Worm (Caenorhabditis elegans) whole organism, L1 larva: ENCODE results near the gene Y55F3AR.2.

Experiments used
- C04F5.9 ChIP-seq: sonication (generic microtip); optimal IDR thresholded peaks from 2 replicates; lab custom pipeline; 2016; ENCODE audit warnings: missing genetic modification characterization, missing compliant biosample characterization
- ceh-82 ChIP-seq, 3 experiments: fragments of 150-350 bp in 1 of 3; sonication (generic microtip) in 2 of 3; optimal IDR thresholded peaks; 2 replicates each; lab custom pipeline; 2014 to 2017; ENCODE audit warnings: missing biosample characterization in 3 of 3, missing genetic modification characterization in 3 of 3
- ceh-88 ChIP-seq: fragments of 200-800 bp; sonication (Bioruptor generic); IDR thresholded peaks from 2 replicates; pipeline ENCODE4 v1.3.6; 2022; ENCODE audit warnings: missing genetic modification characterization, missing compliant biosample characterization
- dpl-1 ChIP-seq, 3 experiments: fragments of 150-350 bp in 2 of 3; sonication (generic microtip) in 1 of 3; optimal IDR thresholded peaks; 2 replicates each; lab custom pipeline; 2014 to 2017; ENCODE audit warnings: missing biosample characterization in 3 of 3, missing genetic modification characterization in 3 of 3, missing genetic modification reagents in 3 of 3
- dsc-1 ChIP-seq: sonication (generic microtip); optimal IDR thresholded peaks from 2 replicates; lab custom pipeline; 2016; ENCODE audit warnings: mild to moderate bottlenecking, missing genetic modification characterization, missing compliant biosample characterization
- efl-1 ChIP-seq, 4 experiments: fragments of 150-350 bp; optimal IDR thresholded peaks in 3 of 4; peaks in 1 of 4; 1 replicate in 1 of 4; 2 replicates in 3 of 4; lab custom pipeline; 2014; ENCODE audit warnings: missing biosample characterization in 2 of 4, missing genetic modification characterization in 2 of 4, missing genetic modification reagents in 2 of 4
- fkh-10 ChIP-seq: sonication (generic microtip); optimal IDR thresholded peaks from 2 replicates; lab custom pipeline; 2017; ENCODE audit warnings: missing biosample characterization, missing genetic modification reagents, missing genetic modification characterization
- fkh-8 ChIP-seq: sonication (generic microtip); optimal IDR thresholded peaks from 2 replicates; lab custom pipeline; 2016; ENCODE audit warnings: mild to moderate bottlenecking, missing genetic modification characterization, missing compliant biosample characterization
- fos-1 ChIP-seq: fragments of 150-350 bp; optimal IDR thresholded peaks from 2 replicates; lab custom pipeline; 2014; ENCODE audit warnings: missing biosample characterization, missing genetic modification characterization
- hlh-17 ChIP-seq: fragments of 200-800 bp; sonication (Bioruptor generic); optimal IDR thresholded peaks from 2 replicates; lab custom pipeline; 2018; ENCODE audit warnings: missing genetic modification characterization, mild to moderate bottlenecking, missing compliant biosample characterization, moderate library complexity, borderline replicate concordance
- irx-1 ChIP-seq: sonication (generic microtip); optimal IDR thresholded peaks from 2 replicates; lab custom pipeline; 2016; ENCODE audit warnings: missing genetic modification characterization, missing compliant biosample characterization
- isw-1 ChIP-seq: fragments of 200-800 bp; sonication (Bioruptor generic); IDR thresholded peaks from 2 replicates; pipeline ENCODE4 v1.3.6; 2022; ENCODE audit warnings: missing genetic modification characterization, missing compliant biosample characterization
- lin-14 ChIP-seq: fragments of 200-800 bp; sonication (Bioruptor generic); optimal IDR thresholded peaks from 2 replicates; lab custom pipeline; 2018; ENCODE audit warnings: mild to moderate bottlenecking, missing genetic modification characterization, moderate library complexity, missing compliant biosample characterization
- lin-35 ChIP-seq, 2 experiments: fragments of 150-350 bp; optimal IDR thresholded peaks; 2 replicates each; lab custom pipeline; 2014; ENCODE audit warnings: missing biosample characterization in 2 of 2, missing genetic modification characterization in 2 of 2, missing genetic modification reagents in 2 of 2
- lin-39 ChIP-seq: fragments of 150-350 bp; optimal IDR thresholded peaks from 2 replicates; lab custom pipeline; 2014; ENCODE audit warnings: missing biosample characterization, missing genetic modification reagents, missing genetic modification characterization
- lir-3 ChIP-seq: sonication (generic microtip); optimal IDR thresholded peaks from 2 replicates; lab custom pipeline; 2016; ENCODE audit warnings: mild to moderate bottlenecking, missing genetic modification characterization, moderate library complexity, missing compliant biosample characterization; ENCODE audit not compliant: poor library complexity
- lsy-2 ChIP-seq, 2 experiments: fragments of 150-350 bp; optimal IDR thresholded peaks; 2 replicates each; lab custom pipeline; 2014; ENCODE audit warnings: missing biosample characterization in 2 of 2, missing genetic modification characterization in 2 of 2
- mab-9 ChIP-seq: fragments of 200-800 bp; sonication (Bioruptor generic); IDR thresholded peaks from 2 replicates; pipeline ENCODE4 v1.3.6; 2022; ENCODE audit warnings: missing genetic modification reagents, missing genetic modification characterization, missing compliant biosample characterization
- mep-1 ChIP-seq: fragments of 150-350 bp; optimal IDR thresholded peaks from 2 replicates; lab custom pipeline; 2014; ENCODE audit warnings: missing biosample characterization, missing genetic modification characterization
- nhr-19 ChIP-seq: fragments of 200-800 bp; sonication (Bioruptor generic); conservative IDR thresholded peaks from 2 replicates; pipeline ENCODE4 v1.3.6; 2022; ENCODE audit warnings: missing genetic modification characterization, missing compliant biosample characterization
- nhr-20 ChIP-seq: sonication (generic microtip); optimal IDR thresholded peaks from 2 replicates; lab custom pipeline; 2016; ENCODE audit warnings: mild to moderate bottlenecking, missing genetic modification characterization, missing compliant biosample characterization
- nhr-47 ChIP-seq: sonication (generic microtip); optimal IDR thresholded peaks from 2 replicates; lab custom pipeline; 2016; ENCODE audit warnings: mild to moderate bottlenecking, missing genetic modification characterization, moderate library complexity, missing compliant biosample characterization
- nhr-71 ChIP-seq: sonication (generic microtip); optimal IDR thresholded peaks from 2 replicates; lab custom pipeline; 2016; ENCODE audit warnings: mild to moderate bottlenecking, missing genetic modification characterization, moderate library complexity, missing compliant biosample characterization
- nhr-76 ChIP-seq: sonication (generic microtip); optimal IDR thresholded peaks from 2 replicates; lab custom pipeline; 2017; ENCODE audit warnings: missing biosample characterization, missing genetic modification characterization
- nhr-77 ChIP-seq: fragments of 150-350 bp; optimal IDR thresholded peaks from 2 replicates; lab custom pipeline; 2014; ENCODE audit warnings: missing biosample characterization, missing genetic modification characterization
- nhr-84 ChIP-seq: sonication (generic microtip); optimal IDR thresholded peaks from 2 replicates; lab custom pipeline; 2017; ENCODE audit warnings: missing biosample characterization, missing genetic modification characterization
- nhr-85 ChIP-seq: sonication (generic microtip); peaks from one replicate; lab custom pipeline; 2016; ENCODE audit warnings: missing genetic modification characterization, inconsistent platforms, missing compliant biosample characterization
- pag-3 ChIP-seq: sonication (generic microtip); optimal IDR thresholded peaks from 2 replicates; lab custom pipeline; 2017; ENCODE audit warnings: missing genetic modification characterization, mild to moderate bottlenecking, missing compliant biosample characterization, antibody characterized with exemption, borderline replicate concordance; ENCODE audit not compliant: insufficient read depth
- rnt-1 ChIP-seq: sonication (generic microtip); optimal IDR thresholded peaks from 2 replicates; lab custom pipeline; 2016; ENCODE audit warnings: mild to moderate bottlenecking, missing genetic modification characterization, moderate library complexity, missing compliant biosample characterization
- snu-23 ChIP-seq: sonication (generic microtip); optimal IDR thresholded peaks from 2 replicates; lab custom pipeline; 2016; ENCODE audit warnings: missing genetic modification characterization, missing compliant biosample characterization
- sox-4 ChIP-seq: sonication (generic microtip); optimal IDR thresholded peaks from 2 replicates; lab custom pipeline; 2016; ENCODE audit warnings: missing genetic modification characterization, missing compliant biosample characterization
- swsn-7 ChIP-seq: sonication (generic microtip); optimal IDR thresholded peaks from 2 replicates; lab custom pipeline; 2016; ENCODE audit warnings: missing genetic modification characterization, missing compliant biosample characterization
- tbx-2 ChIP-seq: sonication (generic microtip); optimal IDR thresholded peaks from 2 replicates; lab custom pipeline; 2016; ENCODE audit warnings: missing genetic modification characterization, missing compliant biosample characterization
- unc-130 ChIP-seq: fragments of 150-350 bp; optimal IDR thresholded peaks from 2 replicates; lab custom pipeline; 2017; ENCODE audit warnings: missing biosample characterization, missing genetic modification characterization, inconsistent platforms
- unc-98 ChIP-seq: fragments of 200-800 bp; sonication (Bioruptor generic); IDR thresholded peaks from 2 replicates; pipeline ENCODE4 v1.3.6; 2022; ENCODE audit warnings: missing genetic modification characterization, missing compliant biosample characterization
- vab-15 ChIP-seq: sonication (generic microtip); optimal IDR thresholded peaks from 2 replicates; lab custom pipeline; 2017; ENCODE audit warnings: missing genotype, mild to moderate bottlenecking, missing genetic modification characterization, missing compliant biosample characterization
- xbp-1 ChIP-seq: sonication (generic microtip); optimal IDR thresholded peaks from 2 replicates; lab custom pipeline; 2016; ENCODE audit warnings: missing genetic modification characterization, missing compliant biosample characterization
- zag-1 ChIP-seq: fragments of 150-350 bp; optimal IDR thresholded peaks from 2 replicates; lab custom pipeline; 2014; ENCODE audit warnings: missing biosample characterization, missing genetic modification characterization
- ztf-11 ChIP-seq, 2 experiments: sonication (generic microtip); optimal IDR thresholded peaks; 2 replicates each; lab custom pipeline; 2016 to 2017; ENCODE audit warnings: missing genetic modification characterization in 2 of 2, missing biosample characterization in 1 of 2, missing compliant biosample characterization in 1 of 2
- ztf-4 ChIP-seq: fragments of 150-350 bp; optimal IDR thresholded peaks from 2 replicates; lab custom pipeline; 2014; ENCODE audit warnings: missing biosample characterization, missing genetic modification characterization

Y55F3AR.2 gene

ce11 chrIV:1108030-1108429, 13.7 kb downstream of the Y55F3AR.2 start:
- TF ChIP-seq irx-1 (tag; lab: Kevin White, UChicago) (no peak), nhr-76 (tag; lab: Kevin White, UChicago) (no peak), fkh-8 (tag; lab: Kevin White, UChicago) (no peak), isw-1 (GFP tag; lab: Robert Waterston, UW) (no peak), lin-35 (GFP tag; optimal IDR thresholded peaks at IDR 0.05; lab: Kevin White, UChicago) (no peak), fos-1 (peak; percentile 12), pag-3 (tag; lab: Kevin White, UChicago) (peak; percentile 53), unc-98 (GFP tag; lab: Robert Waterston, UW) (no peak), ceh-88 (GFP tag; lab: Robert Waterston, UW) (no peak), ceh-82 (tag; optimal IDR thresholded peaks at IDR 0.05; lab: Kevin White, UChicago) (no peak), rnt-1 (peak; percentile 88), swsn-7 (tag; lab: Kevin White, UChicago) (peak; percentile 50), lir-3 (tag; lab: Kevin White, UChicago) (no peak), dsc-1 (tag; lab: Kevin White, UChicago) (peak; percentile 70), nhr-47 (tag; lab: Kevin White, UChicago) (peak; percentile 28), unc-130 (tag; lab: Kevin White, UChicago) (peak; percentile 44), C04F5.9 (tag; lab: Kevin White, UChicago) (peak; percentile 34), lin-39 (tag; lab: Kevin White, UChicago) (peak; percentile 85), nhr-20 (tag; lab: Kevin White, UChicago) (peak; percentile 50), xbp-1 (peak; percentile 7), lsy-2 (tag; optimal IDR thresholded peaks at IDR 0.05; lab: Kevin White, UChicago) (peak; percentile 39 to 50), mep-1 (tag; lab: Kevin White, UChicago) (no peak), ztf-11 (tag; optimal IDR thresholded peaks at IDR 0.05; lab: Kevin White, UChicago) (no peak), nhr-85 (tag; lab: Kevin White, UChicago) (no peak), nhr-19 (GFP tag; lab: Robert Waterston, UW) (peak; percentile 63), mab-9 (GFP tag; lab: Robert Waterston, UW) (no peak), snu-23 (GFP tag; lab: Kevin White, UChicago) (peak; percentile 72), hlh-17 (GFP tag; lab: Kevin White, UChicago) (no peak), zag-1 (tag; lab: Kevin White, UChicago) (no peak), lin-14 (GFP tag; lab: Kevin White, UChicago) (peak; percentile 80), efl-1 (optimal IDR thresholded peaks at IDR 0.05; lab: Kevin White, UChicago) (peak in 1 of 2 experiments; percentile 19), efl-1 (GFP tag; optimal IDR thresholded peaks at IDR 0.05 in 1 of 2; lab: Kevin White, UChicago) (no peak), fkh-10 (GFP tag; lab: Kevin White, UChicago) (no peak), nhr-71 (tag; lab: Kevin White, UChicago) (peak; percentile 88), ztf-4 (tag; lab: Kevin White, UChicago) (peak; percentile 33), tbx-2 (tag; lab: Kevin White, UChicago) (peak; percentile 32)

DNA sequence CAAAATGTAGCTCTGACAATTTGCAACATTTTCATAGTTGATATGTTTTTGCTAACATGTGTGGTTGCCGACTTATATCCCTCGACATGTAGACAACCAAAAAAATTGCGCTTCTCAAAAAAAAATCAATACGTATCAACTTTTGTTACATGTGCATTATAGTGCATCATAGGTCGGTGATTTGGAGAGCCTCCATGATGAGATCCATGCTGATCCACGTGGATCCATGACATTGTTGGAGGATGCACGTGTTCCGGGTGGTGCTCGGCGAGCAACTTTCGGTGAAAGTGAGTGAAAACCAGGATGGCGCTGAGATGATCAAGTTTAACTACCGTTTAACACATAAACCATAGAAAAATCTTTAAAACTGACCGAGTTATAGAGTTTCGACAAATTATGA, 16.7 kb downstream of the Y55F3AR.2 start:
- no peak for TF ChIP-seq ztf-11 (tag; optimal IDR thresholded peaks at IDR 0.05; lab: Kevin White, UChicago)
- TF ChIP-seq rnt-1 = peak; percentile 42
- TF ChIP-seq dsc-1 (tag; lab: Kevin White, UChicago) = peak; percentile 19
- peak; percentile 12 for TF ChIP-seq nhr-71 (tag; lab: Kevin White, UChicago)

DNA sequence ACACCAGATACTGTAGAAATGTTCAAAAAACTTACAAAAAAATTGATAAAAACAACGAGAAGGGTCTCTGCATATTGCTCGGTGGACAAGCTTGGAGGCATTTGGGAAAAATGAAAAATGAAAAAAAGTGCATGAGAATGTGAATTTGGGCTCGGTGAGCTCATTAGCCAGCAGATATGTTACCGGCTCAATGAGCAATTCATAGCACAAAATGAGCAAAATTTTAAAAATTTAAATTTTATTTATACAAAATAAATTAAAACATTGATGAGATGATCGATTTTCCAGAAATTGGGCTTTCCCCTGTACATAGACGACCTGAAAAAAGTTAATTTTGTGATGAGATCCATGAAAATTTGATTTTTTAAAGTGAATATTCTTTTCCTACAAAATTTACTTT, 19.3 kb downstream of the Y55F3AR.2 start, which contains the start of gene srx-14:
Gene srx-14, minus strand, starts transcription at position 101 of the 400 bp plus-strand sequence.
- TF ChIP-seq nhr-76 (tag; lab: Kevin White, UChicago) (no peak), zag-1 (tag; lab: Kevin White, UChicago) (no peak), lsy-2 (tag; optimal IDR thresholded peaks at IDR 0.05; lab: Kevin White, UChicago) (no peak), ztf-11 (tag; optimal IDR thresholded peaks at IDR 0.05; lab: Kevin White, UChicago) (no peak), vab-15 (tag; lab: Kevin White, UChicago) (no peak), unc-130 (tag; lab: Kevin White, UChicago) (no peak), nhr-84 (tag; lab: Kevin White, UChicago) (no peak), tbx-2 (tag; lab: Kevin White, UChicago) (no peak), nhr-77 (tag; lab: Kevin White, UChicago) (no peak), sox-4 (no peak), lin-14 (GFP tag; lab: Kevin White, UChicago) (no peak), dpl-1 (GFP tag; optimal IDR thresholded peaks at IDR 0.05; lab: Kevin White, UChicago) (no peak), nhr-85 (tag; lab: Kevin White, UChicago) (no peak)
